Comparison of ENCODE assay signal across 2 worm cellular contexts in the genomic region with DNA sequence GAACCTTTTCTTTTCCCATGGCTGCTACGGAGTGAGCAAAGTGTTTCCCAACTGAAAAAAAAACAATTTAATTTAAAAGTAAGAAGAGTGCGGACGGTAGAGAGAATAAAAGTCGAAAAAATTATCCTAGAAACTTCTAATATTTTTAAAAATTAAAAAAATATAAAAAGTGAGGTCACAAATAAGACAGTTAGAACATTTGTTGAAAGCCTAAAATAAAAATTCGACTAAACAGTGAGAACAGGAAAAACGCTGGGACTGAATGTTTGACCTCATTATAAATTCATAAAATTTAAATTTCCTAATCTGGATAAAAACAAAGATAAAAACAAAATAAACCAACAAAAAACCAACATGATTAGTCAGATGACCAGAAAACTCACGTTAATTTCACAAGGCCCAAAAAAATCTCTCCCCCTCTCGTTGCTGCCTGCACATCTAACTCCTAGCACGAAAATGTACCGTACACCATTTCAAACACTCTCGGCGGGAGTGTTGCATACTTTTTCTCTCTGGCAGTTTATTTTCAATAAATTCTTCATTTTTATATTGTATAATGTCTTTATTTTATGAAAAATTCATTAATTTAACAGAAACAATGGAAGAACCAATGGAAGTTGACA.
A peak's percentile ranks its signal among the peaks of the same experiment; 100 is the strongest.
TF ChIP-seq lines count a peak whose summit lies in the region.

A gene (minus strand): TSS at position 51 of the 623 bp plus-strand sequence.
A gene (plus strand): TSS at position 592 of the 623 bp plus-strand sequence.

TF ChIP-seq in whole organism, L1 larva, 84 proteins besides CTCF, POLR2A, EP300 and RAD21 (continued from another document):
- peak; percentile 98 for TF ChIP-seq fkh-8 (tag; optimal IDR thresholded peaks at IDR 0.05; lab: Kevin White, UChicago)
- peak; percentile 97 for TF ChIP-seq nhr-90 (tag; optimal IDR thresholded peaks at IDR 0.05; lab: Kevin White, UChicago; ENCODE audit: poor library complexity)
- TF ChIP-seq lir-3 (tag; optimal IDR thresholded peaks at IDR 0.05; lab: Kevin White, UChicago; ENCODE audit: poor library complexity), result peak; percentile 91
- peak; percentile 98 for TF ChIP-seq skn-1 (tag; optimal IDR thresholded peaks at IDR 0.05; lab: Kevin White, UChicago)
- peak; percentile 99 to 100 for TF ChIP-seq lsy-2 (tag; optimal IDR thresholded peaks at IDR 0.05; lab: Kevin White, UChicago)
- TF ChIP-seq ceh-8 (GFP tag; optimal IDR thresholded peaks at IDR 0.05; lab: Kevin White, UChicago), result peak; percentile 95
- TF ChIP-seq efl-3 (GFP tag; optimal IDR thresholded peaks at IDR 0.05; lab: Kevin White, UChicago), result peak; percentile 38
- peak; percentile 53 for TF ChIP-seq unc-62 (GFP tag; optimal IDR thresholded peaks at IDR 0.05; lab: Kevin White, UChicago)
- TF ChIP-seq unc-86 (tag; optimal IDR thresholded peaks at IDR 0.05; lab: Kevin White, UChicago), result peak; percentile 93
- peak; percentile 98 for TF ChIP-seq nhr-20 (tag; optimal IDR thresholded peaks at IDR 0.05; lab: Kevin White, UChicago)
- TF ChIP-seq lin-39 (tag; optimal IDR thresholded peaks at IDR 0.05; lab: Kevin White, UChicago), result peak; percentile 91
- TF ChIP-seq mab-9 (GFP tag; IDR thresholded peaks at IDR 0.05; lab: Robert Waterston, UW), result peak; percentile 80
- TF ChIP-seq pag-3 (tag; optimal IDR thresholded peaks at IDR 0.05; lab: Kevin White, UChicago; ENCODE audit: borderline replicate concordance, insufficient read depth), result peak; percentile 78
- peak; percentile 92 for TF ChIP-seq egl-13 (tag; optimal IDR thresholded peaks at IDR 0.05; lab: Kevin White, UChicago)
- TF ChIP-seq dsc-1 (tag; optimal IDR thresholded peaks at IDR 0.05; lab: Kevin White, UChicago), result peak; percentile 98
- TF ChIP-seq ztf-11 (tag; optimal IDR thresholded peaks at IDR 0.05; lab: Kevin White, UChicago), result peak in 1 of 2 experiments; percentile 85
- no peak for TF ChIP-seq Y116A8C.19 (tag; optimal IDR thresholded peaks at IDR 0.05; lab: Kevin White, UChicago; ENCODE audit: borderline replicate concordance)
- peak; percentile 11 for TF ChIP-seq ceh-63 (GFP tag; optimal IDR thresholded peaks at IDR 0.05; lab: Kevin White, UChicago)
- TF ChIP-seq ceh-88 (GFP tag; IDR thresholded peaks at IDR 0.05; lab: Robert Waterston, UW), result peak; percentile 92
- TF ChIP-seq swsn-7 (tag; optimal IDR thresholded peaks at IDR 0.05; lab: Kevin White, UChicago), result peak; percentile 97
- peak; percentile 96 for TF ChIP-seq nhr-77 (tag; optimal IDR thresholded peaks at IDR 0.05; lab: Kevin White, UChicago)
- peak; percentile 95 for TF ChIP-seq jun-1 (tag; optimal IDR thresholded peaks at IDR 0.05; lab: Kevin White, UChicago)
- peak; percentile 98 for TF ChIP-seq efl-1 (optimal IDR thresholded peaks at IDR 0.05; lab: Kevin White, UChicago)
- peak; percentile 94 to 99 for TF ChIP-seq efl-1 (GFP tag; optimal IDR thresholded peaks at IDR 0.05 in 1 of 2; lab: Kevin White, UChicago)
- peak; percentile 99 for TF ChIP-seq snu-23 (GFP tag; optimal IDR thresholded peaks at IDR 0.05; lab: Kevin White, UChicago)
- peak; percentile 97 for TF ChIP-seq xbp-1 (tag; optimal IDR thresholded peaks at IDR 0.05; lab: Kevin White, UChicago)
- no peak for TF ChIP-seq ets-5 (GFP tag; IDR thresholded peaks at IDR 0.05; lab: Robert Waterston, UW)
- peak; percentile 94 for TF ChIP-seq pax-3 (tag; optimal IDR thresholded peaks at IDR 0.05; lab: Kevin White, UChicago)
- peak; percentile 82 for TF ChIP-seq aha-1 (tag; optimal IDR thresholded peaks at IDR 0.05; lab: Kevin White, UChicago)

TF ChIP-seq in whole organism, young adult, 124 proteins besides CTCF, POLR2A, EP300 and RAD21 (continued from another document):
- TF ChIP-seq madf-3 (GFP tag; IDR thresholded peaks at IDR 0.05; lab: Robert Waterston, UW) (peak; percentile 94), snpc-3.4 (tag; optimal IDR thresholded peaks at IDR 0.05; lab: Kevin White, UChicago) (peak; percentile 92), F33H1.4 (GFP tag; IDR thresholded peaks at IDR 0.05; lab: Robert Waterston, UW) (peak; percentile 99), nhr-27 (tag; optimal IDR thresholded peaks at IDR 0.05; lab: Kevin White, UChicago) (no peak), snpc-4 (GFP tag; optimal IDR thresholded peaks at IDR 0.05; lab: Kevin White, UChicago) (peak; percentile 9), snpc-4 (tag; optimal IDR thresholded peaks at IDR 0.05; lab: Kevin White, UChicago) (peak; percentile 73 to 87 (median 80)), lin-26 (GFP tag; IDR thresholded peaks at IDR 0.05; lab: Robert Waterston, UW) (peak; percentile 11; the same call in 1 of the 2 replicates), egrh-3 (GFP tag; IDR thresholded peaks at IDR 0.05; lab: Robert Waterston, UW) (peak; percentile 83), nhr-179 (tag; optimal IDR thresholded peaks at IDR 0.05; lab: Kevin White, UChicago) (no peak)
